Worm (Caenorhabditis elegans) whole organism, mixed stage, embryonic: ENCODE data around the gene dhcr-7.

ENCODE experiments used
- blmp-1 ChIP-seq: fragments of 150-350 bp; optimal IDR thresholded peaks from 2 replicates; lab custom pipeline; 2014; ENCODE audit warnings: missing biosample characterization, missing genetic modification characterization
- ceh-43 ChIP-seq: fragments of 200-800 bp; sonication (Bioruptor generic); optimal IDR thresholded peaks from 2 replicates; lab custom pipeline; 2018; ENCODE audit warnings: mild to moderate bottlenecking, missing genetic modification characterization, moderate library complexity, missing compliant biosample characterization
- elt-1 ChIP-seq: sonication (generic microtip); optimal IDR thresholded peaks from 2 replicates; lab custom pipeline; 2017; ENCODE audit warnings: missing genetic modification characterization, mild to moderate bottlenecking, missing compliant biosample characterization, antibody characterized with exemption, moderate library complexity, borderline replicate concordance; ENCODE audit not compliant: insufficient read depth
- hlh-1 ChIP-seq: fragments of 150-350 bp; optimal IDR thresholded peaks from 2 replicates; lab custom pipeline; 2014; ENCODE audit warnings: missing biosample characterization, missing genetic modification reagents, missing genetic modification characterization
- lin-13 ChIP-seq: fragments of 150-350 bp; optimal IDR thresholded peaks from 2 replicates; lab custom pipeline; 2014; ENCODE audit warnings: missing biosample characterization, missing genetic modification characterization
- lsy-2 ChIP-seq: fragments of 150-350 bp; optimal IDR thresholded peaks from 2 replicates; lab custom pipeline; 2014; ENCODE audit warnings: missing biosample characterization, missing genetic modification characterization
- nhr-28 ChIP-seq: fragments of 150-350 bp; optimal IDR thresholded peaks from 2 replicates; lab custom pipeline; 2014; ENCODE audit warnings: missing biosample characterization, missing genetic modification characterization
- nhr-76 ChIP-seq: sonication (generic microtip); optimal IDR thresholded peaks from 2 replicates; lab custom pipeline; 2017; ENCODE audit warnings: missing biosample characterization, missing genetic modification characterization
- pha-4 ChIP-seq: fragments of 150-350 bp; optimal IDR thresholded peaks from 2 replicates; lab custom pipeline; 2018; ENCODE audit warnings: missing biosample characterization, missing genetic modification reagents, missing genetic modification characterization
- snpc-4 ChIP-seq: fragments of 150-350 bp; optimal IDR thresholded peaks from 2 replicates; lab custom pipeline; 2014; ENCODE audit warnings: missing biosample characterization, missing genetic modification characterization
- sptf-1 ChIP-seq: sonication (generic microtip); optimal IDR thresholded peaks from 2 replicates; lab custom pipeline; 2017; ENCODE audit warnings: mild to moderate bottlenecking, missing genetic modification characterization, moderate library complexity, missing compliant biosample characterization
- tbx-8 ChIP-seq: fragments of 200-800 bp; sonication (Bioruptor generic); optimal IDR thresholded peaks from 2 replicates; lab custom pipeline; 2018; ENCODE audit warnings: mild to moderate bottlenecking, missing genetic modification characterization, moderate library complexity, missing compliant biosample characterization
- unc-39 ChIP-seq: fragments of 150-350 bp; optimal IDR thresholded peaks from 2 replicates; lab custom pipeline; 2014; ENCODE audit warnings: missing biosample characterization, missing genetic modification characterization
- unc-62 ChIP-seq: fragments of 150-350 bp; optimal IDR thresholded peaks from 2 replicates; lab custom pipeline; 2014; ENCODE audit warnings: missing biosample characterization, missing genetic modification reagents, missing genetic modification characterization

DNA sequence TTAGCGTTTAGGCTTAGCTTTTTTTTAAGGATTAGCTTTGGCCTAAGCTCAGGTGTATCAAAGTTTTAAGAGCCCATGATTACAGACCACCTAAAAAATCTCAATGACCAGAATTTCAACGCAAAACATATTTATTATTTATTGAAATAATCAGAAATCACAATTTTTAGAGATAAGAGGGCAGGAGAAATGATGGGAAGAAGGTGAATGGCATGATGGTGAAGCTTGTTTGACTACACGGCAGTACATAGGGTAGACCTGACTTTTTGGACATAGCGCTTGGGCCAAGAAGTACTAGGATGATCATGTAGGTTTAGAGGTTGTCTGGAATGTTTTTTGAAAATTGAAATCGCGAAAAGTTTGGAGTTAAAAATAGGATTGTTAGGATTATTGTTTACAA, 14.5 kb upstream of the dhcr-7 start:
- no peak for TF ChIP-seq lin-13 (tag; lab: Kevin White, UChicago)
- no peak for TF ChIP-seq blmp-1 (tag; lab: Kevin White, UChicago)
- TF ChIP-seq pha-4 (tag; lab: Kevin White, UChicago): no peak
- TF ChIP-seq ceh-43 (GFP tag; lab: Kevin White, UChicago): no peak
- TF ChIP-seq hlh-1 (tag; lab: Kevin White, UChicago): no peak
- TF ChIP-seq unc-39 (tag; lab: Kevin White, UChicago): no peak
- TF ChIP-seq elt-1 (tag; lab: Kevin White, UChicago): no peak
- TF ChIP-seq nhr-76 (tag; lab: Kevin White, UChicago): no peak
- no peak for TF ChIP-seq unc-62
- no peak for TF ChIP-seq snpc-4 (tag; lab: Kevin White, UChicago)
- TF ChIP-seq lsy-2 (tag; lab: Kevin White, UChicago): no peak
- no peak for TF ChIP-seq sptf-1 (tag; lab: Kevin White, UChicago)
- no peak for TF ChIP-seq tbx-8 (GFP tag; lab: Kevin White, UChicago)
- no peak for TF ChIP-seq nhr-28 (tag; lab: Kevin White, UChicago)
